Fruit fly (Drosophila melanogaster) whole organism, prepupa: ENCODE data around the gene Phae2.

ENCODE experiments used
- CG11294 ChIP-seq: fragments of 200-800 bp; sonication (Bioruptor generic); IDR thresholded peaks from 2 replicates; pipeline ENCODE4 v1.3.6; 2022; ENCODE audit warnings: missing biosample characterization, missing genetic modification characterization
- CG1621 ChIP-seq: fragments of 200-800 bp; sonication (Bioruptor generic); optimal IDR thresholded peaks from 3 replicates; lab custom pipeline; 2018; ENCODE audit warnings: missing biosample characterization, mild to moderate bottlenecking, missing genetic modification characterization
- CG16779 ChIP-seq: fragments of 200-800 bp; sonication (Bioruptor generic); optimal IDR thresholded peaks from 3 replicates; lab custom pipeline; 2017; ENCODE audit warnings: missing biosample characterization, mild to moderate bottlenecking, missing genetic modification characterization
- CG31627 ChIP-seq: fragments of 200-800 bp; sonication (Bioruptor generic); optimal IDR thresholded peaks from 3 replicates; lab custom pipeline; 2016; ENCODE audit warnings: missing biosample characterization, missing genetic modification characterization
- CG4318 ChIP-seq: fragments of 200-800 bp; sonication (Bioruptor generic); optimal IDR thresholded peaks from 3 replicates; lab custom pipeline; 2017; ENCODE audit warnings: missing biosample characterization, mild to moderate bottlenecking, missing genetic modification characterization
- CG6163 ChIP-seq: fragments of 200-800 bp; sonication (Bioruptor generic); IDR thresholded peaks from 3 replicates; pipeline ENCODE4 v1.3.6; 2022; ENCODE audit warnings: missing biosample characterization, missing genetic modification characterization
- CG6808 ChIP-seq: fragments of 200-800 bp; sonication (Bioruptor generic); optimal IDR thresholded peaks from 3 replicates; lab custom pipeline; 2017; ENCODE audit warnings: missing biosample characterization, missing genetic modification characterization, mild to moderate bottlenecking, moderate library complexity, missing genetic modification reagents
- CG6854 ChIP-seq: fragments of 200-800 bp; sonication (Bioruptor generic); optimal IDR thresholded peaks from 2 replicates; lab custom pipeline; 2017; ENCODE audit warnings: missing biosample characterization, mild to moderate bottlenecking, missing genetic modification characterization
- CG7368 ChIP-seq: fragments of 200-800 bp; sonication (Bioruptor generic); optimal IDR thresholded peaks from 3 replicates; lab custom pipeline; 2016; ENCODE audit warnings: missing biosample characterization, missing genetic modification characterization
- CG8119 ChIP-seq: fragments of 200-800 bp; sonication (Bioruptor generic); IDR thresholded peaks from 3 replicates; pipeline ENCODE4 v1.3.6; 2022; ENCODE audit warnings: missing biosample characterization, missing genetic modification characterization
- CG8319 ChIP-seq: fragments of 200-800 bp; sonication (Bioruptor generic); optimal IDR thresholded peaks from 3 replicates; lab custom pipeline; 2016; ENCODE audit warnings: missing biosample characterization, missing genetic modification characterization
- CG9139 ChIP-seq: fragments of 200-800 bp; sonication (Bioruptor generic); optimal IDR thresholded peaks from 3 replicates; lab custom pipeline; 2017; ENCODE audit warnings: missing biosample characterization, mild to moderate bottlenecking, missing genetic modification characterization
- Eip93F ChIP-seq: fragments of 200-800 bp; sonication (Bioruptor generic); optimal IDR thresholded peaks from 2 replicates; lab custom pipeline; 2016; ENCODE audit warnings: missing biosample characterization, mild to moderate bottlenecking, missing genetic modification characterization
- Ets96B ChIP-seq: fragments of 200-800 bp; optimal IDR thresholded peaks from 2 replicates; lab custom pipeline; 2019; ENCODE audit warnings: missing biosample characterization, mild to moderate bottlenecking, missing genetic modification characterization, moderate library complexity
- Hr38 ChIP-seq: sonication (Bioruptor generic); optimal IDR thresholded peaks from 2 replicates; lab custom pipeline; 2016; ENCODE audit warnings: missing biosample characterization, missing genetic modification characterization
- Met ChIP-seq: fragments of 200-800 bp; sonication (Bioruptor generic); optimal IDR thresholded peaks from 3 replicates; lab custom pipeline; 2016; ENCODE audit warnings: missing biosample characterization, missing genetic modification characterization
- OdsH ChIP-seq: fragments of 200-800 bp; sonication (Bioruptor generic); optimal IDR thresholded peaks from 3 replicates; lab custom pipeline; 2016; ENCODE audit warnings: missing biosample characterization, missing genetic modification characterization
- Smox ChIP-seq: fragments of 200-800 bp; sonication (Bioruptor generic); optimal IDR thresholded peaks from 3 replicates; lab custom pipeline; 2016; ENCODE audit warnings: missing biosample characterization, missing genetic modification characterization
- Sox102F ChIP-seq: fragments of 200-800 bp; sonication (Bioruptor generic); optimal IDR thresholded peaks from 2 replicates; lab custom pipeline; 2016; ENCODE audit warnings: missing biosample characterization, mild to moderate bottlenecking, missing genetic modification characterization
- Sox15 ChIP-seq: fragments of 200-800 bp; sonication (Bioruptor generic); optimal IDR thresholded peaks from 3 replicates; lab custom pipeline; 2016; ENCODE audit warnings: missing biosample characterization, missing genetic modification characterization
- achi ChIP-seq: fragments of 200-800 bp; sonication (Bioruptor generic); optimal IDR thresholded peaks from 3 replicates; lab custom pipeline; 2016; ENCODE audit warnings: missing biosample characterization, missing genetic modification characterization
- cyc ChIP-seq: fragments of 200-800 bp; sonication (Bioruptor generic); optimal IDR thresholded peaks from 3 replicates; lab custom pipeline; 2016; ENCODE audit warnings: missing biosample characterization, missing genetic modification characterization
- dsx ChIP-seq: fragments of 200-800 bp; optimal IDR thresholded peaks from 3 replicates; lab custom pipeline; 2019; ENCODE audit warnings: missing biosample characterization, mild to moderate bottlenecking, missing genetic modification characterization, moderate library complexity; ENCODE audit not compliant: poor library complexity, severe bottlenecking
- eg ChIP-seq: fragments of 200-800 bp; sonication (Bioruptor generic); IDR thresholded peaks from 3 replicates; pipeline ENCODE4 v1.3.6; 2022; ENCODE audit warnings: missing biosample characterization, missing genetic modification characterization
- net ChIP-seq: fragments of 200-800 bp; sonication (Bioruptor generic); optimal IDR thresholded peaks from 3 replicates; lab custom pipeline; 2016; ENCODE audit warnings: missing biosample characterization, missing genetic modification characterization
- salr ChIP-seq, 2 experiments: fragments of 200-800 bp; sonication (Bioruptor generic); optimal IDR thresholded peaks; 3 replicates each; lab custom pipeline; 2016 to 2018; ENCODE audit warnings: missing biosample characterization in 2 of 2, missing genetic modification characterization in 2 of 2, mild to moderate bottlenecking in 1 of 2
- spab ChIP-seq: fragments of 200-800 bp; sonication (Bioruptor generic); optimal IDR thresholded peaks from 2 replicates; lab custom pipeline; 2017; ENCODE audit warnings: missing biosample characterization, mild to moderate bottlenecking, missing genetic modification characterization, missing genetic modification reagents
- ss ChIP-seq, 2 experiments: fragments of 200-800 bp; sonication (Bioruptor generic); optimal IDR thresholded peaks; 2 replicates in 1 of 2; 3 replicates in 1 of 2; lab custom pipeline; 2017 to 2018; ENCODE audit warnings: mild to moderate bottlenecking in 2 of 2, missing biosample characterization in 2 of 2, missing genetic modification characterization in 2 of 2, moderate library complexity in 1 of 2
- vri ChIP-seq: fragments of 200-800 bp; sonication (Bioruptor generic); optimal IDR thresholded peaks from 3 replicates; lab custom pipeline; 2016; ENCODE audit warnings: missing biosample characterization, mild to moderate bottlenecking, missing genetic modification characterization

Phae2 gene

DNA sequence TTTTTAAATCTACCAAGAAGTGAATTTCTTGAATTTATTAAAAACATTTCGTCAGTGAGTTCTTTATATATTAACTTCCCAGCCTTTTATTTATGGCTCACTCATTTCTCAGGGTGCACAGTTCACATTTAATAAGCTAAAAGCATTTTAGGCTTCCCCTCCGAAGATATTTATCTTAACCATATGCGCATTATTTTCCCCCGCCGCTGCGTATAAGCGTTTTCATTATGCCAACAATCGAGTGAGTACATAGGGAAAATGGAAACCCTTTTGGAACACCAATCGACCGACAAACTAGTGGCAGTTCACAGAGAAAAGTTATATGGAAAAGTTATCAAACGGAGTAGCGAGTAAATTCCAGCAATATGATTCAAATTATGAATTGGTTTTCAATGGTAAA, 26.8 kb downstream of the Phae2 start, which contains the start of gene Gr33a:
TSS of gene Gr33a (plus strand) at position 301 of the 400 bp plus-strand sequence.
- TF ChIP-seq CG7368 (GFP tag; lab: Kevin White, UChicago) (no peak), eg (GFP tag; lab: Robert Waterston, UW) (no peak), salr (GFP tag; optimal IDR thresholded peaks at IDR 0.05; lab: Kevin White, UChicago) (no peak), CG9139 (GFP tag; lab: Kevin White, UChicago) (no peak), Hr38 (GFP tag; lab: Kevin White, UChicago) (no peak), Smox (GFP tag; lab: Kevin White, UChicago) (no peak), cyc (GFP tag; lab: Kevin White, UChicago) (no peak), CG4318 (GFP tag; lab: Kevin White, UChicago) (no peak), CG8319 (GFP tag; lab: Kevin White, UChicago) (no peak), achi (GFP tag; lab: Kevin White, UChicago) (no peak), dsx (GFP tag; lab: Kevin White, UChicago) (no peak), CG6854 (GFP tag; lab: Kevin White, UChicago) (no peak), Sox15 (GFP tag; lab: Kevin White, UChicago) (no peak)

- TF ChIP-seq CG31627 (GFP tag; lab: Kevin White, UChicago) (no peak), Sox102F (GFP tag; lab: Kevin White, UChicago) (no peak), CG4318 (GFP tag; lab: Kevin White, UChicago) (no peak)
Observed at dm6 chr2L:12142439-12142838, 31.5 kb downstream of the Phae2 start, which contains the start of gene CG31760. Gene CG31760 (plus strand): TSS chr2L:12142780.

DNA sequence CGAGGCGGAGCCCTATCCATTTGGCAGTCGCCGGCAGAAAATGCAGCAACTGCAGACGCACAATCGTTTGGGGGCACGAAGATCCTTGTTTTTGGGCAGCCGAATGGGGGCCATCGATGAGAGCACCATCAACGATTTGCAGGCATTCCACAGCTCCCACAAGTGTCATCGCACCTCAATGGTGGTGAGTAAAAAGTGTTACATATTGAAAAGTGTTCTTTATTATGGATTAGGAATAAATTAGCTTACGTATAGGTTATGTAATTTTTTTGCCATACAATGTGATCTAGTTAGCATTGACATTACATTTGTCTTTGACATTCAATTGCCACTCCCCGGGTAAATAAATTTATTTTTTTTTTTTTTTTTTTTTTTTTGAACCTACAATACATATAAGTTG, 50.6 kb downstream of the Phae2 start, which contains the start of gene CG31861:
TSS of gene CG31861 (plus strand) at position 301 of the 400 bp plus-strand sequence.
- TF ChIP-seq CG31627 (GFP tag; lab: Kevin White, UChicago) (no peak), CG11294 (no peak), OdsH (GFP tag; lab: Kevin White, UChicago) (no peak), CG6163 (GFP tag; lab: Robert Waterston, UW) (no peak), spab (GFP tag; lab: Kevin White, UChicago) (no peak), CG8319 (GFP tag; lab: Kevin White, UChicago) (no peak), ss (GFP tag; optimal IDR thresholded peaks at IDR 0.05; lab: Kevin White, UChicago) (no peak), Met (no peak), vri (GFP tag; lab: Kevin White, UChicago) (no peak), net (no peak), Ets96B (tag; lab: Kevin White, UChicago) (no peak), CG6808 (GFP tag; lab: Kevin White, UChicago) (no peak), CG1621 (tag; lab: Kevin White, UChicago) (no peak), CG16779 (no peak), Eip93F (GFP tag; lab: Kevin White, UChicago) (no peak), CG8119 (GFP tag; lab: Robert Waterston, UW) (no peak), achi (GFP tag; lab: Kevin White, UChicago) (no peak)
